Worm (Caenorhabditis elegans): ENCODE results near the gene ZK355.8.
A peak's percentile ranks its signal among the peaks of the same experiment; 100 is the strongest.

DNA sequence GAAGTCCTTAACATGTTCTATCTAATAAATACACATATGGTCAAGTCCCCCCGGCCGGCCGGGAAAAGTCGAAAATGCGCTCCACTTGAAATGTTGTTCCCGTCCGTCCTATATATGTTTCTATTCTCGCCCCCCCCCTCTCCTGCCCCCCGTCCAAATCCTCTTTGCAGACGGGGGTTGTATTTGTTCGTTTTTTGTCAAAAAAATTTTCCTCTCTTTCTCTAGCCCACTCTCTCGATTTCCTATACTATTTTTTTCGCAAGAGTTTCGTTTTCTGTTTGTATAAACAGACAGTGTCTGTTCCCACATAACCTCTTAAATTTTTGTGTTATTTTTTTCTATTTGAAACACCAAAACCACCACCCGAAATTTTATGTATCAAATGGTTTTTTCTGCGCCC, 39.5 kb downstream of the ZK355.8 start:
- TF ChIP-seq aly-2 (tag; optimal IDR thresholded peaks at IDR 0.05) = no peak
- no peak for TF ChIP-seq elt-3 (tag; optimal IDR thresholded peaks at IDR 0.05)
- no peak for TF ChIP-seq egl-27 (tag; optimal IDR thresholded peaks at IDR 0.05)
- peak; percentile 74 for TF ChIP-seq F13H6.1 (tag; optimal IDR thresholded peaks at IDR 0.05)
- TF ChIP-seq unc-39 (tag; optimal IDR thresholded peaks at IDR 0.05) = no peak
- no peak for TF ChIP-seq nhr-6 (tag; optimal IDR thresholded peaks at IDR 0.05)
- no peak for TF ChIP-seq nhr-11 (tag; optimal IDR thresholded peaks at IDR 0.05)
- TF ChIP-seq ztf-4 (tag; optimal IDR thresholded peaks at IDR 0.05) = no peak
- no peak for TF ChIP-seq nhr-237 (tag; optimal IDR thresholded peaks at IDR 0.05)
- no peak for TF ChIP-seq ZK546.5 (tag; optimal IDR thresholded peaks at IDR 0.05)
- no peak for TF ChIP-seq sma-3 (GFP tag; optimal IDR thresholded peaks at IDR 0.05)
- no peak for TF ChIP-seq unc-55 (GFP tag; optimal IDR thresholded peaks at IDR 0.05)
- no peak for TF ChIP-seq ztf-11 (tag; optimal IDR thresholded peaks at IDR 0.05)
- TF ChIP-seq unc-62 (GFP tag; optimal IDR thresholded peaks at IDR 0.05) = no peak
